Worm (Caenorhabditis elegans) whole organism, L2 larva: ENCODE measurements around the gene T24D5.4.

Experiments used
- C34F6.9 ChIP-seq: fragments of 150-350 bp; optimal IDR thresholded peaks from 2 replicates; lab custom pipeline; 2014; ENCODE audit warnings: missing biosample characterization, missing genetic modification characterization
- F13H6.1 ChIP-seq: sonication (generic microtip); optimal IDR thresholded peaks from 2 replicates; lab custom pipeline; 2016; ENCODE audit warnings: missing genetic modification characterization, missing compliant biosample characterization
- Y55F3AM.14 ChIP-seq: fragments of 200-800 bp; sonication (Bioruptor generic); optimal IDR thresholded peaks from 2 replicates; lab custom pipeline; 2018; ENCODE audit warnings: mild to moderate bottlenecking, missing genetic modification characterization, missing compliant biosample characterization
- alr-1 ChIP-seq: fragments of 150-350 bp; optimal IDR thresholded peaks from 2 replicates; lab custom pipeline; 2014; ENCODE audit warnings: missing biosample characterization, missing genetic modification characterization
- blmp-1 ChIP-seq: sonication (generic microtip); optimal IDR thresholded peaks from 2 replicates; lab custom pipeline; 2017; ENCODE audit warnings: missing genetic modification characterization, mild to moderate bottlenecking, missing compliant biosample characterization, antibody characterized with exemption, moderate library complexity; ENCODE audit not compliant: insufficient read depth
- ceh-16 ChIP-seq: fragments of 150-350 bp; optimal IDR thresholded peaks from 2 replicates; lab custom pipeline; 2014; ENCODE audit warnings: missing biosample characterization, missing genetic modification characterization
- ceh-82 ChIP-seq: fragments of 150-350 bp; optimal IDR thresholded peaks from 2 replicates; lab custom pipeline; 2014; ENCODE audit warnings: missing biosample characterization, missing genetic modification characterization
- crh-2 ChIP-seq: sonication (generic microtip); optimal IDR thresholded peaks from 2 replicates; lab custom pipeline; 2017; ENCODE audit warnings: missing biosample characterization, missing genetic modification characterization
- dmd-4 ChIP-seq: sonication (generic microtip); optimal IDR thresholded peaks from 2 replicates; lab custom pipeline; 2017; ENCODE audit warnings: missing biosample characterization, missing genetic modification characterization
- egl-27 ChIP-seq: sonication (generic microtip); optimal IDR thresholded peaks from 3 replicates; lab custom pipeline; 2017; ENCODE audit warnings: missing biosample characterization, missing genetic modification reagents, missing genetic modification characterization
- elt-1 ChIP-seq: fragments of 150-350 bp; optimal IDR thresholded peaks from 2 replicates; lab custom pipeline; 2014; ENCODE audit warnings: missing biosample characterization, missing genetic modification characterization
- elt-3 ChIP-seq: sonication (generic microtip); optimal IDR thresholded peaks from 2 replicates; lab custom pipeline; 2017; ENCODE audit warnings: missing biosample characterization, missing genetic modification characterization
- fos-1 ChIP-seq: fragments of 150-350 bp; optimal IDR thresholded peaks from 2 replicates; lab custom pipeline; 2014; ENCODE audit warnings: missing biosample characterization, missing genetic modification characterization
- gmeb-1 ChIP-seq: fragments of 150-350 bp; optimal IDR thresholded peaks from 2 replicates; lab custom pipeline; 2014; ENCODE audit warnings: missing biosample characterization, missing genetic modification characterization
- lin-11 ChIP-seq: fragments of 150-350 bp; sonication (generic microtip); optimal IDR thresholded peaks from 2 replicates; lab custom pipeline; 2014; ENCODE audit warnings: missing biosample characterization, missing genetic modification characterization, inconsistent platforms, mixed read lengths
- lin-13 ChIP-seq: fragments of 150-350 bp; optimal IDR thresholded peaks from 2 replicates; lab custom pipeline; 2014; ENCODE audit warnings: missing biosample characterization, missing genetic modification reagents, missing genetic modification characterization
- lsy-2 ChIP-seq, 2 experiments: fragments of 150-350 bp in 1 of 2; sonication (generic microtip) in 1 of 2; optimal IDR thresholded peaks; 2 replicates each; lab custom pipeline; 2014 to 2017; ENCODE audit warnings: missing biosample characterization in 2 of 2, missing genetic modification characterization in 2 of 2
- mbf-1 ChIP-seq: sonication (generic microtip); optimal IDR thresholded peaks from 2 replicates; lab custom pipeline; 2017; ENCODE audit warnings: missing biosample characterization, missing genetic modification characterization
- mdl-1 ChIP-seq, 2 experiments: fragments of 150-350 bp in 1 of 2; sonication (generic microtip) in 1 of 2; optimal IDR thresholded peaks; 2 replicates each; lab custom pipeline; 2017; ENCODE audit warnings: missing biosample characterization in 2 of 2, missing genetic modification characterization in 2 of 2
- nhr-10 ChIP-seq: sonication (generic microtip); optimal IDR thresholded peaks from 2 replicates; lab custom pipeline; 2017; ENCODE audit warnings: missing biosample characterization, missing genetic modification characterization
- nhr-11 ChIP-seq: fragments of 150-350 bp; optimal IDR thresholded peaks from 2 replicates; lab custom pipeline; 2014; ENCODE audit warnings: missing biosample characterization, missing genetic modification characterization
- nhr-129 ChIP-seq: fragments of 150-350 bp; optimal IDR thresholded peaks from 2 replicates; lab custom pipeline; 2014; ENCODE audit warnings: missing biosample characterization, missing genetic modification characterization
- nhr-21 ChIP-seq: fragments of 150-350 bp; optimal IDR thresholded peaks from 2 replicates; lab custom pipeline; 2014; ENCODE audit warnings: missing biosample characterization, missing genetic modification characterization
- nhr-23 ChIP-seq: fragments of 150-350 bp; optimal IDR thresholded peaks from 2 replicates; lab custom pipeline; 2014; ENCODE audit warnings: missing biosample characterization, missing genetic modification reagents, missing genetic modification characterization
- nhr-237 ChIP-seq: fragments of 150-350 bp; optimal IDR thresholded peaks from 2 replicates; lab custom pipeline; 2014; ENCODE audit warnings: missing biosample characterization, missing genetic modification characterization
- nhr-25 ChIP-seq: fragments of 150-350 bp; sonication (generic microtip); optimal IDR thresholded peaks from 3 replicates; lab custom pipeline; 2014; ENCODE audit warnings: missing biosample characterization, missing genetic modification characterization
- nhr-6 ChIP-seq: fragments of 150-350 bp; optimal IDR thresholded peaks from 2 replicates; lab custom pipeline; 2014; ENCODE audit warnings: missing biosample characterization, missing genetic modification characterization
- sem-4 ChIP-seq: fragments of 150-350 bp; optimal IDR thresholded peaks from 2 replicates; lab custom pipeline; 2014; ENCODE audit warnings: missing biosample characterization, missing genetic modification reagents, missing genetic modification characterization
- sma-3 ChIP-seq: sonication (generic microtip); optimal IDR thresholded peaks from 2 replicates; lab custom pipeline; 2016; ENCODE audit warnings: missing genetic modification reagents, missing genetic modification characterization, missing compliant biosample characterization
- sma-9 ChIP-seq, 2 experiments: fragments of 150-350 bp in 1 of 2; sonication (generic microtip) in 1 of 2; optimal IDR thresholded peaks; 2 replicates each; lab custom pipeline; 2014 to 2016; ENCODE audit warnings: missing genetic modification characterization in 2 of 2, mild to moderate bottlenecking in 1 of 2, missing biosample characterization in 1 of 2, missing compliant biosample characterization in 1 of 2, missing genetic modification reagents in 1 of 2, moderate library complexity in 1 of 2
- unc-55 ChIP-seq: fragments of 150-350 bp; sonication (generic microtip); optimal IDR thresholded peaks from 3 replicates; lab custom pipeline; 2014; ENCODE audit warnings: missing biosample characterization, missing genetic modification reagents, missing genetic modification characterization
- unc-62 ChIP-seq: fragments of 150-350 bp; optimal IDR thresholded peaks from 2 replicates; lab custom pipeline; 2014; ENCODE audit warnings: missing biosample characterization, missing genetic modification reagents, missing genetic modification characterization

Gene T24D5.4

ce11 chrX:12629257-12629656 is 32.3 kb downstream of the T24D5.4 start:
- peak; percentile 53 for TF ChIP-seq sma-9 (GFP tag; optimal IDR thresholded peaks at IDR 0.05; lab: Kevin White, UChicago)
- no peak for TF ChIP-seq sma-9 (tag; optimal IDR thresholded peaks at IDR 0.05; lab: Kevin White, UChicago)
- TF ChIP-seq nhr-129: peak; percentile 55
- peak; percentile 71 to 75 for TF ChIP-seq mdl-1 (tag; optimal IDR thresholded peaks at IDR 0.05; lab: Kevin White, UChicago)
- peak in 1 of 2 experiments; percentile 27 for TF ChIP-seq lsy-2 (tag; optimal IDR thresholded peaks at IDR 0.05; lab: Kevin White, UChicago)
- TF ChIP-seq elt-1 (tag; lab: Kevin White, UChicago): no peak
- TF ChIP-seq C34F6.9 (tag; lab: Kevin White, UChicago): peak; percentile 47
- TF ChIP-seq lin-13 (GFP tag; lab: Kevin White, UChicago): no peak
- peak; percentile 30 for TF ChIP-seq F13H6.1 (tag; lab: Kevin White, UChicago)
- peak; percentile 16 for TF ChIP-seq ceh-16 (tag; lab: Kevin White, UChicago)
- TF ChIP-seq blmp-1 (tag; lab: Kevin White, UChicago): no peak
- peak; percentile 27 for TF ChIP-seq unc-55 (GFP tag; lab: Kevin White, UChicago)
- no peak for TF ChIP-seq nhr-6 (tag; lab: Kevin White, UChicago)

- no peak for TF ChIP-seq nhr-25 (tag; lab: Kevin White, UChicago)
- TF ChIP-seq sma-3: no peak
- TF ChIP-seq mdl-1 (tag; optimal IDR thresholded peaks at IDR 0.05; lab: Kevin White, UChicago): no peak
- TF ChIP-seq nhr-237: no peak
- TF ChIP-seq ceh-82 (tag; lab: Kevin White, UChicago): no peak
- TF ChIP-seq sma-9 (GFP tag; optimal IDR thresholded peaks at IDR 0.05; lab: Kevin White, UChicago): no peak
- TF ChIP-seq sma-9 (tag; optimal IDR thresholded peaks at IDR 0.05; lab: Kevin White, UChicago): no peak
- no peak for TF ChIP-seq egl-27 (tag; lab: Kevin White, UChicago)
- no peak for TF ChIP-seq nhr-10
- no peak for TF ChIP-seq unc-62 (GFP tag; lab: Kevin White, UChicago)
- no peak for TF ChIP-seq ceh-16 (tag; lab: Kevin White, UChicago)
- TF ChIP-seq elt-3: no peak
- TF ChIP-seq mbf-1 (tag; lab: Kevin White, UChicago): no peak
- no peak for TF ChIP-seq nhr-129
Observed at ce11 chrX:12630005-12630404, 33.0 kb downstream of the T24D5.4 start.

- TF ChIP-seq ceh-16 (tag; lab: Kevin White, UChicago) (no peak), mdl-1 (tag; optimal IDR thresholded peaks at IDR 0.05; lab: Kevin White, UChicago) (peak; percentile 51 to 61), crh-2 (peak; percentile 65), nhr-11 (no peak), Y55F3AM.14 (GFP tag; lab: Kevin White, UChicago) (peak; percentile 3), fos-1 (tag; lab: Kevin White, UChicago) (peak; percentile 72), sma-3 (peak; percentile 80), lin-13 (GFP tag; lab: Kevin White, UChicago) (no peak), sma-9 (GFP tag; optimal IDR thresholded peaks at IDR 0.05; lab: Kevin White, UChicago) (peak; percentile 94), sma-9 (tag; optimal IDR thresholded peaks at IDR 0.05; lab: Kevin White, UChicago) (no peak), nhr-25 (tag; lab: Kevin White, UChicago) (peak; percentile 35), gmeb-1 (peak; percentile 39), nhr-23 (no peak), blmp-1 (tag; lab: Kevin White, UChicago) (peak; percentile 73), F13H6.1 (tag; lab: Kevin White, UChicago) (peak; percentile 55), nhr-21 (tag; lab: Kevin White, UChicago) (peak; percentile 70), nhr-129 (peak; percentile 48), egl-27 (tag; lab: Kevin White, UChicago) (peak; percentile 13)
Observed at ce11 chrX:12630556-12630955, 33.6 kb downstream of the T24D5.4 start.

ce11 chrX:12631446-12631845 is 34.5 kb downstream of the T24D5.4 start:
- TF ChIP-seq C34F6.9 (tag; lab: Kevin White, UChicago) (peak; percentile 9), F13H6.1 (tag; lab: Kevin White, UChicago) (peak; percentile 9), nhr-10 (no peak)
- TF ChIP-seq, all 48 proteins: peak for 2

- TF ChIP-seq sma-3 (no peak), nhr-129 (no peak), nhr-25 (tag; lab: Kevin White, UChicago) (no peak), Y55F3AM.14 (GFP tag; lab: Kevin White, UChicago) (no peak), dmd-4 (tag; lab: Kevin White, UChicago) (no peak), nhr-21 (tag; lab: Kevin White, UChicago) (no peak), alr-1 (tag; lab: Kevin White, UChicago) (no peak), lin-11 (tag; lab: Kevin White, UChicago) (no peak), sem-4 (tag; lab: Kevin White, UChicago) (no peak), crh-2 (no peak), lin-13 (GFP tag; lab: Kevin White, UChicago) (no peak), elt-3 (no peak)
Observed at ce11 chrX:12632657-12633056, 35.7 kb downstream of the T24D5.4 start.
